Fruit fly (Drosophila melanogaster) whole organism: ENCODE measurements around the gene CG13053.

Source experiments
- CG8478 ChIP-seq: fragments of >200 bp; optimal IDR thresholded peaks from 2 replicates; lab custom pipeline; 2018; ENCODE audit warnings: inconsistent platforms
- pan ChIP-seq: fragments of >200 bp; optimal IDR thresholded peaks from 2 replicates; lab custom pipeline; 2017
- usp ChIP-seq: fragments of >200 bp; optimal IDR thresholded peaks from 2 replicates; lab custom pipeline; 2017; ENCODE audit warnings: missing biosample characterization, missing genetic modification characterization, mixed read lengths

DNA sequence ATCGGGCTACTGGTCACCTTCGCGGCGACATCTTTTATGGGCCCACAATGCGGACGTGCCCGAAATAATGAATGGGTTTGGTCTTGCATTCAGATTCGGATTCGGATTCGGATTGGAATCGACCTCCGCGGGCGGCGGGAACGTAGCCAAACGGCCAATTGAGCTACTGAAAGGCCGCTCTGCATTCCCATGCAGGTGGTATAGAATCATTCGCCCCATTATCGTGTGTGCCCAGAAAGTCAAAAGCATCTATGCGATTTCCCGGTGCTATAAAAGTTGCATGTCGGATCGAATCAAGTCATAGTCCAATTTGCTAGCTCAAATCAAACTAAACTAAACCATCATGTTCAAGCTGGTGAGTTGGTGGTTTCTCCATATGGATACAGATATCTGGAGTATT lies 9.6 kb upstream of the CG13053 start, which contains the start of gene CG13068:
- TF ChIP-seq usp (GFP tag; lab: Kevin White, UChicago) (no peak), pan (lab: Kevin White, UChicago) (no peak), CG8478 (lab: Kevin White, UChicago) (no peak)
